Worm (Caenorhabditis elegans) whole organism, L1 larva: Measurements from ENCODE around the gene smg-9.

Source experiments
- ceh-90 ChIP-seq: sonication (generic microtip); optimal IDR thresholded peaks from 2 replicates; lab custom pipeline; 2016; ENCODE audit warnings: missing genetic modification characterization, missing compliant biosample characterization
- isw-1 ChIP-seq: fragments of 200-800 bp; sonication (Bioruptor generic); IDR thresholded peaks from 2 replicates; pipeline ENCODE4 v1.3.6; 2022; ENCODE audit warnings: missing genetic modification characterization, missing compliant biosample characterization
- mep-1 ChIP-seq: fragments of 150-350 bp; optimal IDR thresholded peaks from 2 replicates; lab custom pipeline; 2014; ENCODE audit warnings: missing biosample characterization, missing genetic modification characterization
- nhr-237 ChIP-seq: fragments of 150-350 bp; optimal IDR thresholded peaks from 2 replicates; lab custom pipeline; 2014; ENCODE audit warnings: missing biosample characterization, missing genetic modification characterization
- nhr-90 ChIP-seq: sonication (generic microtip); optimal IDR thresholded peaks from 2 replicates; lab custom pipeline; 2016; ENCODE audit warnings: mild to moderate bottlenecking, missing genetic modification characterization, missing compliant biosample characterization; ENCODE audit not compliant: poor library complexity
- tbx-2 ChIP-seq: sonication (generic microtip); optimal IDR thresholded peaks from 2 replicates; lab custom pipeline; 2016; ENCODE audit warnings: missing genetic modification characterization, missing compliant biosample characterization
- unc-130 ChIP-seq: fragments of 150-350 bp; optimal IDR thresholded peaks from 2 replicates; lab custom pipeline; 2017; ENCODE audit warnings: missing biosample characterization, missing genetic modification characterization, inconsistent platforms

DNA sequence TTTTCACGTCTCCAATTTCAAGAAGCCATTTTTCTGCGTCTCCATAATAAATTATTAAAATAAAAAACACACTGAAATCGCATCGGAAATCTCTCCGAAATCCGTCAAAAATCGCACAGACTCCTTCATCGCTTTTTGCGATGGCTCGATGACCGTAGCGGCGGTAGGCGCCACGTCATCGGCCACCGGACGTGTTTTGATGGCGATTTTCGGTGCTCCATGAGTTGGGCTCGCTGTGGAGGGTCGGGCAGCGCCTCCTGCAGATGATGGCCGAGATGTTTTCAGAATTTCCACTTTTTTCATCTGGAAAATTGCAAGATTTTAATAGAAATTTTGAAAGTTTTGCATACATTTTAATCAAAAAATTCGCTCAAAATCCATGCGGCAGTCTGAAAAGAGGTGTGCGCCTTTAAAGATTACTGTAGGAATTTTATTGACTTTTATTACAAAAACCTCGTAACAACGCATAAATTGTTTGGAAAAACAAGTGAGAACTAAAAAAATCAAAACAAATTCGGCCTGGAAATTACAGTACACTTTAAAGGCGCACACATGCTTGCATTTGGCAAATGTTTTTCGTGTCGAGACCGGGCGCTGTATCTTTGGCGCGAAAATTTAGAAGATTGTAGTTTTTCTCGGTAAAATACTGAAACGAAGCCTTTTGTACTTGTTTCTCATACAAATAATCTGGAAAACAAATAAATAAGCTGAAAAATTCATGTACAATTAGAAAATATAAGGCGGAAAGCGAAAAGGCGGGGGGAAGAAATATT, at the start of gene smg-9:
- TF ChIP-seq ceh-90 (no peak), tbx-2 (tag; lab: Kevin White, UChicago) (no peak), nhr-90 (no peak), unc-130 (tag; lab: Kevin White, UChicago) (no peak), mep-1 (tag; lab: Kevin White, UChicago) (no peak), nhr-237 (tag; lab: Kevin White, UChicago) (no peak), isw-1 (GFP tag; lab: Robert Waterston, UW) (no peak)
